Fruit fly (Drosophila melanogaster) whole organism, prepupa: ENCODE data around the gene mxc.

Source experiments
- Blimp-1 ChIP-seq: fragments of 200-800 bp; sonication (Bioruptor generic); optimal IDR thresholded peaks from 3 replicates; lab custom pipeline; 2017; ENCODE audit warnings: missing biosample characterization, missing genetic modification characterization, mild to moderate bottlenecking, moderate library complexity, missing genetic modification reagents
- CG10631 ChIP-seq: fragments of 200-800 bp; sonication (Bioruptor generic); optimal IDR thresholded peaks from 2 replicates; lab custom pipeline; 2016; ENCODE audit warnings: missing biosample characterization, missing genetic modification characterization
- CG10669 ChIP-seq: fragments of 200-800 bp; sonication (Bioruptor generic); optimal IDR thresholded peaks from 3 replicates; lab custom pipeline; 2018; ENCODE audit warnings: missing biosample characterization, mild to moderate bottlenecking, missing genetic modification characterization, moderate library complexity
- CG11294 ChIP-seq: fragments of 200-800 bp; sonication (Bioruptor generic); IDR thresholded peaks from 2 replicates; pipeline ENCODE4 v1.3.6; 2022; ENCODE audit warnings: missing biosample characterization, missing genetic modification characterization
- CG11902 ChIP-seq: fragments of 200-800 bp; sonication (Bioruptor generic); optimal IDR thresholded peaks from 3 replicates; lab custom pipeline; 2016; ENCODE audit warnings: missing biosample characterization, missing genetic modification characterization
- CG15336 ChIP-seq: fragments of 200-800 bp; sonication (Bioruptor generic); IDR thresholded peaks from 2 replicates; pipeline ENCODE4 v1.3.6; 2022; ENCODE audit warnings: missing biosample characterization, missing genetic modification characterization
- CG1621 ChIP-seq: fragments of 200-800 bp; sonication (Bioruptor generic); optimal IDR thresholded peaks from 3 replicates; lab custom pipeline; 2018; ENCODE audit warnings: missing biosample characterization, mild to moderate bottlenecking, missing genetic modification characterization
- CG16779 ChIP-seq: fragments of 200-800 bp; sonication (Bioruptor generic); optimal IDR thresholded peaks from 3 replicates; lab custom pipeline; 2017; ENCODE audit warnings: missing biosample characterization, mild to moderate bottlenecking, missing genetic modification characterization
- CG3032 ChIP-seq: fragments of 200-800 bp; optimal IDR thresholded peaks from 2 replicates; lab custom pipeline; 2019; ENCODE audit warnings: missing biosample characterization, mild to moderate bottlenecking, missing genetic modification characterization, moderate library complexity
- CG31627 ChIP-seq: fragments of 200-800 bp; sonication (Bioruptor generic); optimal IDR thresholded peaks from 3 replicates; lab custom pipeline; 2016; ENCODE audit warnings: missing biosample characterization, missing genetic modification characterization
- CG34406 ChIP-seq: fragments of 200-800 bp; sonication (Bioruptor generic); optimal IDR thresholded peaks from 3 replicates; lab custom pipeline; 2016; ENCODE audit warnings: missing biosample characterization, missing genetic modification characterization
- CG3919 ChIP-seq: fragments of 200-800 bp; sonication (Bioruptor generic); optimal IDR thresholded peaks from 3 replicates; lab custom pipeline; 2016; ENCODE audit warnings: missing biosample characterization, missing genetic modification characterization
- CG4318 ChIP-seq: fragments of 200-800 bp; sonication (Bioruptor generic); optimal IDR thresholded peaks from 3 replicates; lab custom pipeline; 2017; ENCODE audit warnings: missing biosample characterization, mild to moderate bottlenecking, missing genetic modification characterization
- CG6276 ChIP-seq: fragments of 200-800 bp; sonication (Bioruptor generic); optimal IDR thresholded peaks from 2 replicates; lab custom pipeline; 2017; ENCODE audit warnings: missing biosample characterization, mild to moderate bottlenecking, missing genetic modification characterization
- CG6792 ChIP-seq: fragments of 200-800 bp; sonication (Bioruptor generic); optimal IDR thresholded peaks from 3 replicates; lab custom pipeline; 2016; ENCODE audit warnings: missing biosample characterization, missing genetic modification characterization
- CG6854 ChIP-seq: fragments of 200-800 bp; sonication (Bioruptor generic); optimal IDR thresholded peaks from 2 replicates; lab custom pipeline; 2017; ENCODE audit warnings: missing biosample characterization, mild to moderate bottlenecking, missing genetic modification characterization
- CG7368 ChIP-seq: fragments of 200-800 bp; sonication (Bioruptor generic); optimal IDR thresholded peaks from 3 replicates; lab custom pipeline; 2016; ENCODE audit warnings: missing biosample characterization, missing genetic modification characterization
- CG8319 ChIP-seq: fragments of 200-800 bp; sonication (Bioruptor generic); optimal IDR thresholded peaks from 3 replicates; lab custom pipeline; 2016; ENCODE audit warnings: missing biosample characterization, missing genetic modification characterization
- CG8632 ChIP-seq: fragments of 200-800 bp; sonication (Bioruptor generic); optimal IDR thresholded peaks from 3 replicates; lab custom pipeline; 2016; ENCODE audit warnings: missing biosample characterization, missing genetic modification characterization
- CG9139 ChIP-seq: fragments of 200-800 bp; sonication (Bioruptor generic); optimal IDR thresholded peaks from 3 replicates; lab custom pipeline; 2017; ENCODE audit warnings: missing biosample characterization, mild to moderate bottlenecking, missing genetic modification characterization
- Eip75B ChIP-seq: fragments of 200-800 bp; sonication (Bioruptor generic); optimal IDR thresholded peaks from 3 replicates; lab custom pipeline; 2016; ENCODE audit warnings: missing biosample characterization, missing genetic modification characterization
- Eip78C ChIP-seq: fragments of 200-800 bp; sonication (Bioruptor generic); peaks from one replicate; lab custom pipeline; 2016; ENCODE audit warnings: missing biosample characterization, missing genetic modification characterization
- Eip93F ChIP-seq: fragments of 200-800 bp; sonication (Bioruptor generic); optimal IDR thresholded peaks from 2 replicates; lab custom pipeline; 2016; ENCODE audit warnings: missing biosample characterization, mild to moderate bottlenecking, missing genetic modification characterization
- Ets96B ChIP-seq: fragments of 200-800 bp; optimal IDR thresholded peaks from 2 replicates; lab custom pipeline; 2019; ENCODE audit warnings: missing biosample characterization, mild to moderate bottlenecking, missing genetic modification characterization, moderate library complexity
- Gug ChIP-seq: fragments of 200-800 bp; sonication (Bioruptor generic); IDR thresholded peaks from 2 replicates; pipeline ENCODE4 v1.3.6; 2022; ENCODE audit warnings: missing biosample characterization, missing genetic modification characterization
- Hr38 ChIP-seq: sonication (Bioruptor generic); optimal IDR thresholded peaks from 2 replicates; lab custom pipeline; 2016; ENCODE audit warnings: missing biosample characterization, missing genetic modification characterization
- Hr39 ChIP-seq: fragments of 200-800 bp; sonication (Bioruptor generic); optimal IDR thresholded peaks from 2 replicates; lab custom pipeline; 2016; ENCODE audit warnings: missing biosample characterization, missing genetic modification characterization
- Hr4 ChIP-seq: fragments of 200-800 bp; sonication (Bioruptor generic); optimal IDR thresholded peaks from 3 replicates; lab custom pipeline; 2016; ENCODE audit warnings: missing biosample characterization, missing genetic modification characterization
- Lpt ChIP-seq: fragments of 200-800 bp; sonication (Bioruptor generic); optimal IDR thresholded peaks from 3 replicates; lab custom pipeline; 2016; ENCODE audit warnings: missing biosample characterization, missing genetic modification characterization
- OdsH ChIP-seq: fragments of 200-800 bp; sonication (Bioruptor generic); optimal IDR thresholded peaks from 3 replicates; lab custom pipeline; 2016; ENCODE audit warnings: missing biosample characterization, missing genetic modification characterization
- Sox14 ChIP-seq: fragments of 200-800 bp; sonication (Bioruptor generic); optimal IDR thresholded peaks from 3 replicates; lab custom pipeline; 2016; ENCODE audit warnings: missing biosample characterization, missing genetic modification characterization
- Sox15 ChIP-seq: fragments of 200-800 bp; sonication (Bioruptor generic); optimal IDR thresholded peaks from 3 replicates; lab custom pipeline; 2016; ENCODE audit warnings: missing biosample characterization, missing genetic modification characterization
- achi ChIP-seq: fragments of 200-800 bp; sonication (Bioruptor generic); optimal IDR thresholded peaks from 3 replicates; lab custom pipeline; 2016; ENCODE audit warnings: missing biosample characterization, missing genetic modification characterization
- cyc ChIP-seq: fragments of 200-800 bp; sonication (Bioruptor generic); optimal IDR thresholded peaks from 3 replicates; lab custom pipeline; 2016; ENCODE audit warnings: missing biosample characterization, missing genetic modification characterization
- dsx ChIP-seq: fragments of 200-800 bp; optimal IDR thresholded peaks from 3 replicates; lab custom pipeline; 2019; ENCODE audit warnings: missing biosample characterization, mild to moderate bottlenecking, missing genetic modification characterization, moderate library complexity; ENCODE audit not compliant: poor library complexity, severe bottlenecking
- eg ChIP-seq: fragments of 200-800 bp; sonication (Bioruptor generic); IDR thresholded peaks from 3 replicates; pipeline ENCODE4 v1.3.6; 2022; ENCODE audit warnings: missing biosample characterization, missing genetic modification characterization
- esn ChIP-seq: fragments of 200-800 bp; sonication (Bioruptor generic); optimal IDR thresholded peaks from 2 replicates; lab custom pipeline; 2016; ENCODE audit warnings: missing biosample characterization, mild to moderate bottlenecking, missing genetic modification characterization, moderate library complexity
- fd59A ChIP-seq: fragments of 200-800 bp; sonication (Bioruptor generic); optimal IDR thresholded peaks from 2 replicates; lab custom pipeline; 2017; ENCODE audit warnings: missing biosample characterization, mild to moderate bottlenecking, missing genetic modification characterization, missing genetic modification reagents
- fd85E ChIP-seq: fragments of 200-800 bp; sonication (Bioruptor generic); optimal IDR thresholded peaks from 3 replicates; lab custom pipeline; 2016; ENCODE audit warnings: missing biosample characterization, missing genetic modification characterization
- fkh ChIP-seq: fragments of 200-800 bp; sonication (Bioruptor generic); optimal IDR thresholded peaks from 3 replicates; lab custom pipeline; 2017; ENCODE audit warnings: missing biosample characterization, mild to moderate bottlenecking, missing genetic modification characterization, moderate library complexity
- lz ChIP-seq: fragments of 200-800 bp; sonication (Bioruptor generic); optimal IDR thresholded peaks from 3 replicates; lab custom pipeline; 2016; ENCODE audit warnings: missing biosample characterization, missing genetic modification characterization
- net ChIP-seq: fragments of 200-800 bp; sonication (Bioruptor generic); optimal IDR thresholded peaks from 3 replicates; lab custom pipeline; 2016; ENCODE audit warnings: missing biosample characterization, missing genetic modification characterization
- svp ChIP-seq: fragments of 200-800 bp; sonication (Bioruptor generic); peaks from one replicate; lab custom pipeline; 2016; ENCODE audit warnings: missing biosample characterization, missing genetic modification characterization
- topi ChIP-seq: fragments of 200-800 bp; sonication (Bioruptor generic); optimal IDR thresholded peaks from 3 replicates; lab custom pipeline; 2016; ENCODE audit warnings: missing biosample characterization, missing genetic modification characterization
- vri ChIP-seq: fragments of 200-800 bp; sonication (Bioruptor generic); optimal IDR thresholded peaks from 3 replicates; lab custom pipeline; 2016; ENCODE audit warnings: missing biosample characterization, mild to moderate bottlenecking, missing genetic modification characterization

The mxc gene

dm6 chrX:9243417-9243884, at the start of gene mxc, which contains the start of gene Larp7:
Gene mxc, minus strand, starts transcription at chrX:9243467.
Gene Larp7, plus strand, starts transcription at chrX:9243817.
- TF ChIP-seq CG16779 (tag; lab: Kevin White, UChicago) (no peak), CG34406 (GFP tag; lab: Kevin White, UChicago) (peak; percentile 38), Eip75B (GFP tag; lab: Kevin White, UChicago) (no peak), CG3032 (tag; lab: Kevin White, UChicago) (peak; percentile 65), Eip78C (GFP tag; lab: Kevin White, UChicago) (no peak), Hr39 (GFP tag; lab: Kevin White, UChicago) (peak; percentile 77), fkh (GFP tag; lab: Kevin White, UChicago) (no peak), Sox15 (GFP tag; lab: Kevin White, UChicago) (peak; percentile 40), CG10631 (GFP tag; lab: Kevin White, UChicago) (no peak), achi (no peak), fd59A (GFP tag; lab: Kevin White, UChicago) (peak; percentile 20), CG9139 (GFP tag; lab: Kevin White, UChicago) (no peak), CG8319 (GFP tag; lab: Kevin White, UChicago) (no peak), CG11294 (GFP tag; lab: Robert Waterston, UW) (0 out of 2 replicates have a peak, but pooled peaks have one; percentile 35), Ets96B (tag; lab: Kevin White, UChicago) (peak; percentile 39), Lpt (no peak), CG7368 (GFP tag; lab: Kevin White, UChicago) (no peak), fd85E (GFP tag; lab: Kevin White, UChicago) (no peak), net (no peak), CG1621 (tag; lab: Kevin White, UChicago) (no peak), Gug (peak; percentile 40), CG6854 (GFP tag; lab: Kevin White, UChicago) (no peak), CG6792 (GFP tag; lab: Kevin White, UChicago) (peak; percentile 39), topi (GFP tag; lab: Kevin White, UChicago) (no peak), lz (GFP tag; lab: Kevin White, UChicago) (peak; percentile 85), OdsH (GFP tag; lab: Kevin White, UChicago) (no peak), CG4318 (GFP tag; lab: Kevin White, UChicago) (no peak), CG11902 (GFP tag; lab: Kevin White, UChicago) (peak; percentile 45), CG31627 (GFP tag; lab: Kevin White, UChicago) (peak; percentile 76), cyc (peak; percentile 71), CG15336 (0 out of 2 replicates have a peak, but pooled peaks have one; percentile 33), CG10669 (GFP tag; lab: Kevin White, UChicago) (no peak), svp (peak; percentile 82), dsx (GFP tag; lab: Kevin White, UChicago) (no peak), esn (GFP tag; lab: Kevin White, UChicago) (peak; percentile 65), CG6276 (GFP tag; lab: Kevin White, UChicago) (no peak)

- TF ChIP-seq Gug (no peak), Eip75B (GFP tag; lab: Kevin White, UChicago) (no peak), Lpt (no peak), svp (no peak), vri (GFP tag; lab: Kevin White, UChicago) (no peak), CG6854 (GFP tag; lab: Kevin White, UChicago) (no peak), Hr38 (GFP tag; lab: Kevin White, UChicago) (no peak), CG1621 (tag; lab: Kevin White, UChicago) (no peak), Eip93F (GFP tag; lab: Kevin White, UChicago) (no peak), CG3919 (GFP tag; lab: Kevin White, UChicago) (no peak), CG8632 (GFP tag; lab: Kevin White, UChicago) (no peak), Ets96B (tag; lab: Kevin White, UChicago) (no peak), Sox14 (GFP tag; lab: Kevin White, UChicago) (no peak), Hr4 (GFP tag; lab: Kevin White, UChicago) (no peak), Blimp-1 (GFP tag; lab: Kevin White, UChicago) (no peak), Eip78C (GFP tag; lab: Kevin White, UChicago) (no peak), eg (GFP tag; lab: Robert Waterston, UW) (no peak), Sox15 (GFP tag; lab: Kevin White, UChicago) (no peak)
These were observed 48.0 kb upstream of the mxc start for dm6 chrX:9291270-9291669.
